Fruit fly (Drosophila melanogaster): ENCODE data around the gene CG34299.
A peak's percentile ranks its signal among the peaks of the same experiment; 100 is the strongest.

DNA sequence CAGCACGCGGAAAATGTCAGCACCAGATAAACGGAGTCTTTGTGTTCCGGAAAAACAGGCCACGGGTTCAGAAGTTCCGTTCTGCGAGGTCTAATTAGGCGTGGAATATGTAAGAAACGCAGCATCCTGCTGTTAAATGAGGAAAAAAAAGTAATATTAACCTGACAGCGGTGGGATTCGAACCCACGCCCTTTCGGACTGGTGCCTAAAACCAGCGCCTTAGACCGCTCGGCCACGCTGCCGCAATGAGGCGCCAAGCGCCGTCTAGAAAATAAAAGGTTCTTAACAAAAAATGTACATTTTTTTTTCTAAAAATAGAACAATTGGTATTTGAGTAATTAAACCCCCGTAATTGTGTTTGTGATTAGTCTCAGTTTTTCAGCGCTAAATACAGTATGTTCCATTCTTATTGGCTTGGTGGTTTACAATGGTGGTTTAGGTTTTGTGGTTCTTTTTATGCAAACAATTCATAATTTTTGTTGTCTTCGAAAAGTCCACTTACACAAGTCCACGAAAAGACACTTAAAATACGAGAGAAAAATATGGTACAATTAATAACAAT lies 1.5 kb upstream of the CG34299 start:
- TF ChIP-seq CG11617 (GFP tag; optimal IDR thresholded peaks at IDR 0.05) (no peak), CG7101 (tag; optimal IDR thresholded peaks at IDR 0.05) (no peak), tj (GFP tag; optimal IDR thresholded peaks at IDR 0.05) (no peak), CG12768 (GFP tag; optimal IDR thresholded peaks at IDR 0.05) (peak; percentile 48), CG33017 (tag; optimal IDR thresholded peaks at IDR 0.05) (no peak), Crg-1 (GFP tag; optimal IDR thresholded peaks at IDR 0.05) (no peak), CG7045 (GFP tag; optimal IDR thresholded peaks at IDR 0.05) (no peak), ovo (GFP tag; optimal IDR thresholded peaks at IDR 0.05) (no peak), Clk (GFP tag; optimal IDR thresholded peaks at IDR 0.05) (no peak), cnc (optimal IDR thresholded peaks at IDR 0.05) (no peak), bab1 (GFP tag; optimal IDR thresholded peaks at IDR 0.05) (no peak), CG14711 (tag; optimal IDR thresholded peaks at IDR 0.05) (peak; percentile 43), kay (GFP tag; ENCODE audit: borderline replicate concordance) (no peak), CG5204 (GFP tag; optimal IDR thresholded peaks at IDR 0.05) (no peak)
